Fruit fly (Drosophila melanogaster) whole organism, embryonic: ENCODE data around the gene CG12507.
A peak's percentile ranks its signal among the peaks of the same experiment; 100 is the strongest.

Experiments
- Atf3 ChIP-seq: fragments of 200-800 bp; sonication (Bioruptor generic); optimal IDR thresholded peaks from 3 replicates; lab custom pipeline; 2016; ENCODE audit warnings: missing biosample characterization, missing genetic modification characterization
- CG11247 ChIP-seq: fragments of 200-800 bp; sonication (Bioruptor generic); IDR thresholded peaks from 2 replicates; pipeline ENCODE4 v1.3.6; 2022; ENCODE audit warnings: missing biosample characterization, missing genetic modification characterization
- CG11504 ChIP-seq: fragments of 200-800 bp; sonication (Bioruptor generic); optimal IDR thresholded peaks from 3 replicates; lab custom pipeline; 2019; ENCODE audit warnings: missing biosample characterization, mild to moderate bottlenecking, missing genetic modification characterization, moderate library complexity
- CG12071 ChIP-seq: fragments of 200-800 bp; sonication (Bioruptor generic); optimal IDR thresholded peaks from 3 replicates; lab custom pipeline; 2018; ENCODE audit warnings: missing biosample characterization, mild to moderate bottlenecking, missing genetic modification characterization
- CG12104 ChIP-seq: fragments of 200-800 bp; sonication (Bioruptor generic); optimal IDR thresholded peaks from 3 replicates; lab custom pipeline; 2016; ENCODE audit warnings: missing biosample characterization, missing genetic modification characterization
- CG12219 ChIP-seq: fragments of 200-800 bp; sonication (Bioruptor generic); optimal IDR thresholded peaks from 3 replicates; lab custom pipeline; 2018; ENCODE audit warnings: missing biosample characterization, mild to moderate bottlenecking, missing genetic modification characterization
- CG13894 ChIP-seq: fragments of 200-800 bp; sonication (Bioruptor generic); optimal IDR thresholded peaks from 3 replicates; lab custom pipeline; 2018; ENCODE audit warnings: missing biosample characterization, mild to moderate bottlenecking, missing genetic modification characterization, moderate library complexity
- CG14014 ChIP-seq: fragments of 200-800 bp; sonication (Bioruptor generic); IDR thresholded peaks from 2 replicates; pipeline ENCODE4 v1.3.6; 2022; ENCODE audit warnings: missing biosample characterization, missing genetic modification characterization
- CG15011 ChIP-seq: fragments of 200-800 bp; sonication (Bioruptor generic); optimal IDR thresholded peaks from 3 replicates; lab custom pipeline; 2018; ENCODE audit warnings: missing biosample characterization, mild to moderate bottlenecking, missing genetic modification characterization
- CG15073 ChIP-seq: fragments of 200-800 bp; sonication (Bioruptor generic); optimal IDR thresholded peaks from 2 replicates; lab custom pipeline; 2016; ENCODE audit warnings: missing biosample characterization, missing genetic modification characterization
- CG17912 ChIP-seq: fragments of 200-800 bp; sonication (Bioruptor generic); optimal IDR thresholded peaks from 2 replicates; lab custom pipeline; 2018; ENCODE audit warnings: missing biosample characterization, mild to moderate bottlenecking, missing genetic modification characterization
- CG18764 ChIP-seq: fragments of 200-800 bp; sonication (Bioruptor generic); optimal IDR thresholded peaks from 3 replicates; lab custom pipeline; 2016; ENCODE audit warnings: missing biosample characterization, missing genetic modification characterization
- CG2116 ChIP-seq: fragments of 200-800 bp; sonication (Bioruptor generic); optimal IDR thresholded peaks from 3 replicates; lab custom pipeline; 2018; ENCODE audit warnings: missing biosample characterization, mild to moderate bottlenecking, missing genetic modification characterization
- CG34224 ChIP-seq: fragments of 200-800 bp; sonication (Bioruptor generic); IDR thresholded peaks from 3 replicates; pipeline ENCODE4 v1.3.6; 2022; ENCODE audit warnings: missing biosample characterization, missing genetic modification characterization; ENCODE audit not compliant: partially characterized antibody
- CG3847 ChIP-seq: fragments of 200-800 bp; sonication (Bioruptor generic); IDR thresholded peaks from 2 replicates; pipeline ENCODE4 v1.3.6; 2022; ENCODE audit warnings: missing biosample characterization, missing genetic modification characterization
- CG3995 ChIP-seq: fragments of 200-800 bp; sonication (Bioruptor generic); optimal IDR thresholded peaks from 3 replicates; lab custom pipeline; 2016; ENCODE audit warnings: missing biosample characterization, missing genetic modification characterization
- CG5180 ChIP-seq: fragments of 200-800 bp; sonication (Bioruptor generic); optimal IDR thresholded peaks from 3 replicates; lab custom pipeline; 2017; ENCODE audit warnings: missing biosample characterization, missing genetic modification characterization, mild to moderate bottlenecking, moderate library complexity, missing genetic modification reagents
- CG6254 ChIP-seq: fragments of 200-800 bp; sonication (Bioruptor generic); optimal IDR thresholded peaks from 3 replicates; lab custom pipeline; 2017; ENCODE audit warnings: mild to moderate bottlenecking, missing biosample characterization, missing genetic modification reagents, missing genetic modification characterization
- CG6683 ChIP-seq: fragments of 200-800 bp; sonication (Bioruptor generic); optimal IDR thresholded peaks from 2 replicates; lab custom pipeline; 2017; ENCODE audit warnings: missing biosample characterization, mild to moderate bottlenecking, missing genetic modification characterization, missing genetic modification reagents
- CG7357 ChIP-seq: fragments of 200-800 bp; sonication (Bioruptor generic); IDR thresholded peaks from 3 replicates; pipeline ENCODE4 v1.3.6; 2022; ENCODE audit warnings: missing biosample characterization, missing genetic modification characterization
- CG8281 ChIP-seq: fragments of 200-800 bp; sonication (Bioruptor generic); optimal IDR thresholded peaks from 2 replicates; lab custom pipeline; 2018; ENCODE audit warnings: missing biosample characterization, mild to moderate bottlenecking, missing genetic modification characterization, moderate library complexity
- CG8924 ChIP-seq: fragments of 200-800 bp; optimal IDR thresholded peaks from 3 replicates; lab custom pipeline; 2019; ENCODE audit warnings: missing biosample characterization, mild to moderate bottlenecking, missing genetic modification characterization, moderate library complexity
- Doc2 ChIP-seq: fragments of 200-800 bp; sonication (Bioruptor generic); IDR thresholded peaks from 2 replicates; pipeline ENCODE4 v1.3.6; 2022; ENCODE audit warnings: missing biosample characterization, missing genetic modification characterization
- HLHmδ ChIP-seq: fragments of 200-800 bp; sonication (Bioruptor generic); optimal IDR thresholded peaks from 2 replicates; lab custom pipeline; 2018; ENCODE audit warnings: missing biosample characterization, mild to moderate bottlenecking, missing genetic modification characterization, moderate library complexity
- HmgD ChIP-seq: fragments of 200-800 bp; sonication (Bioruptor generic); optimal IDR thresholded peaks from 3 replicates; lab custom pipeline; 2016; ENCODE audit warnings: missing biosample characterization, missing genetic modification characterization
- MBD-R2 ChIP-seq: fragments of 200-800 bp; sonication (Bioruptor generic); IDR thresholded peaks from 2 replicates; pipeline ENCODE4 v1.3.6; 2022; ENCODE audit warnings: missing biosample characterization, missing genetic modification characterization
- NC2β ChIP-seq: fragments of 200-800 bp; sonication (Bioruptor generic); optimal IDR thresholded peaks from 2 replicates; lab custom pipeline; 2016; ENCODE audit warnings: missing biosample characterization, missing genetic modification characterization
- Nf-YC ChIP-seq: fragments of 200-800 bp; optimal IDR thresholded peaks from 3 replicates; lab custom pipeline; 2019; ENCODE audit warnings: missing biosample characterization, mild to moderate bottlenecking, missing genetic modification characterization, moderate library complexity
- PHDP ChIP-seq: fragments of 200-800 bp; sonication (Bioruptor generic); optimal IDR thresholded peaks from 3 replicates; lab custom pipeline; 2018; ENCODE audit warnings: missing biosample characterization, mild to moderate bottlenecking, missing genetic modification characterization, moderate library complexity
- Xbp1 ChIP-seq: fragments of 200-800 bp; sonication (Bioruptor generic); optimal IDR thresholded peaks from 3 replicates; lab custom pipeline; 2016; ENCODE audit warnings: missing biosample characterization, mild to moderate bottlenecking, missing genetic modification characterization
- Xrp1 ChIP-seq: fragments of 200-800 bp; sonication (Bioruptor generic); IDR thresholded peaks from 2 replicates; pipeline ENCODE4 v1.3.6; 2022; ENCODE audit warnings: missing biosample characterization, missing genetic modification characterization
- ac ChIP-seq: fragments of 200-800 bp; sonication (Bioruptor generic); optimal IDR thresholded peaks from 3 replicates; lab custom pipeline; 2017; ENCODE audit warnings: missing biosample characterization, mild to moderate bottlenecking, missing genetic modification characterization
- bbx ChIP-seq: fragments of 200-800 bp; sonication (Bioruptor generic); IDR thresholded peaks from 2 replicates; pipeline ENCODE4 v1.3.6; 2022; ENCODE audit warnings: missing biosample characterization, missing genetic modification characterization; ENCODE audit not compliant: partially characterized antibody
- btn ChIP-seq: fragments of 200-800 bp; sonication (Bioruptor generic); optimal IDR thresholded peaks from 2 replicates; lab custom pipeline; 2016; ENCODE audit warnings: missing biosample characterization, missing genetic modification characterization
- cg ChIP-seq: fragments of 200-800 bp; sonication (Bioruptor generic); optimal IDR thresholded peaks from 3 replicates; lab custom pipeline; 2019; ENCODE audit warnings: missing biosample characterization, mild to moderate bottlenecking, missing genetic modification characterization, moderate library complexity
- chinmo ChIP-seq: fragments of 200-800 bp; sonication (Bioruptor generic); IDR thresholded peaks from 4 replicates; pipeline ENCODE4 v1.3.6; 2022; ENCODE audit warnings: missing biosample characterization, missing genetic modification characterization; ENCODE audit not compliant: partially characterized antibody
- crol ChIP-seq: fragments of 200-800 bp; sonication (Bioruptor generic); IDR thresholded peaks from 2 replicates; pipeline ENCODE4 v1.3.6; 2022; ENCODE audit warnings: missing biosample characterization, missing genetic modification characterization
- danr ChIP-seq: fragments of 200-800 bp; sonication (Bioruptor generic); IDR thresholded peaks from 2 replicates; pipeline ENCODE4 v1.3.6; 2022; ENCODE audit warnings: missing biosample characterization, missing genetic modification characterization
- dmrt99B ChIP-seq: fragments of 200-800 bp; sonication (Bioruptor generic); optimal IDR thresholded peaks from 2 replicates; lab custom pipeline; 2018; ENCODE audit warnings: missing biosample characterization, mild to moderate bottlenecking, missing genetic modification characterization, moderate library complexity
- ewg ChIP-seq: fragments of 200-800 bp; sonication (Bioruptor generic); optimal IDR thresholded peaks from 3 replicates; lab custom pipeline; 2017; ENCODE audit warnings: mild to moderate bottlenecking, missing biosample characterization, missing genetic modification reagents, missing genetic modification characterization
- fd102C ChIP-seq: fragments of 200-800 bp; sonication (Bioruptor generic); optimal IDR thresholded peaks from 2 replicates; lab custom pipeline; 2018; ENCODE audit warnings: missing biosample characterization, mild to moderate bottlenecking, missing genetic modification characterization, moderate library complexity
- hkb ChIP-seq, 2 experiments: fragments of 200-800 bp in 1 of 2; fragments of >200 bp in 1 of 2; sonication (Bioruptor generic) in 1 of 2; IDR thresholded peaks in 1 of 2; optimal IDR thresholded peaks in 1 of 2; 2 replicates each; pipeline versions ENCODE4 v1.3.6 to Lab custom; 2017 to 2022; ENCODE audit warnings: missing biosample characterization in 1 of 2, missing genetic modification characterization in 1 of 2
- ind ChIP-seq: fragments of 200-800 bp; sonication (Bioruptor generic); optimal IDR thresholded peaks from 3 replicates; lab custom pipeline; 2016; ENCODE audit warnings: missing biosample characterization, missing genetic modification characterization
- onecut ChIP-seq: fragments of 200-800 bp; sonication (Bioruptor generic); IDR thresholded peaks from 2 replicates; pipeline ENCODE4 v1.3.6; 2022; ENCODE audit warnings: missing biosample characterization, missing genetic modification characterization
- pan ChIP-seq, 4 experiments: fragments of >200 bp in 3 of 4; fragments of 200-800 bp in 1 of 4; sonication (Bioruptor generic) in 1 of 4; optimal IDR thresholded peaks in 3 of 4; IDR thresholded peaks in 1 of 4; 2 replicates each; pipeline versions ENCODE4 v1.3.6 to Lab custom; 2017 to 2022; ENCODE audit warnings: missing biosample characterization in 2 of 4, missing genetic modification characterization in 2 of 4, mixed read lengths in 1 of 4
- pb ChIP-seq: fragments of 200-800 bp; sonication (Bioruptor generic); optimal IDR thresholded peaks from 3 replicates; lab custom pipeline; 2016; ENCODE audit warnings: missing biosample characterization, missing genetic modification characterization
- pum ChIP-seq: fragments of 200-800 bp; sonication (Bioruptor generic); optimal IDR thresholded peaks from 2 replicates; lab custom pipeline; 2016; ENCODE audit warnings: missing biosample characterization, missing genetic modification characterization
- rib ChIP-seq: fragments of 200-800 bp; sonication (Bioruptor generic); IDR thresholded peaks from 2 replicates; pipeline ENCODE4 v1.3.6; 2022; ENCODE audit warnings: missing biosample characterization, missing genetic modification characterization
- wor ChIP-seq: fragments of 200-800 bp; sonication (Bioruptor generic); IDR thresholded peaks from 2 replicates; pipeline ENCODE4 v1.3.6; 2022; ENCODE audit warnings: missing biosample characterization, missing genetic modification characterization

CG12507 gene

DNA sequence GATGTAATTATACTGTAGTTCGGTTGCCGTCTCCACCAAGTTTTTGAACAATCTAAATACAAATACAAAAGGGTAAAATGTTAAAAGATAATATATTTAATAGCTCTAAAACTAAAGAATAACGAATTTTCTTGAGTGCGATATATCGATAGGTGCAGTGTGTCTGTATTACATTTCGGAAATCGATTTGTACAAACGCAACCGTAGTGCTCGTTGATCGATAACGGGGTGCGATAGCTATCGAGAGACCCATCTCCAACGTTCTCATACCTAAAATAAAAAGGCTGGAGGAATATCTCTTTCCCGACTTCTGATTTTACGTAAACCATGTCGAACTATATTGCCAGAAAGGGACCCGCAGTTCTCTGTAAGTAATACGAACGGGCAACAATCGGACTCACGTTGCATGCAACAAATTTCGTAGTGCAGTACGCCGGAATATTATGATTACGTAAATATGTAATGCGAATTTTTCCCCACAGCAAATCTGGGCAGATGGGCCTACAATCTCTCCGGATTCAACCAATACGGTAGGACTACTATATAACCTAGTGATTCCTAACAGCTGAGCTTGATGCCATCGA lies 19.8 kb upstream of the CG12507 start, which contains the start of gene UQCR-14 (continued):
- peak; percentile 45 for TF ChIP-seq Xbp1 (GFP tag; lab: Kevin White, UChicago)
- peak; percentile 99 for TF ChIP-seq CG2116
- no peak for TF ChIP-seq pum (GFP tag; lab: Kevin White, UChicago)
- TF ChIP-seq CG8281 (tag; lab: Kevin White, UChicago), result no peak
- no peak for TF ChIP-seq HmgD (GFP tag; lab: Kevin White, UChicago)
- no peak for TF ChIP-seq Doc2
- TF ChIP-seq CG5180, result no peak
- TF ChIP-seq MBD-R2 (GFP tag; lab: Robert Waterston, UW), result peak; percentile 86
- no peak for TF ChIP-seq crol (GFP tag; lab: Robert Waterston, UW)
- TF ChIP-seq CG7357 (GFP tag; lab: Robert Waterston, UW), result no peak
- no peak for TF ChIP-seq CG12104
- TF ChIP-seq CG6254 (GFP tag; lab: Kevin White, UChicago), result peak; percentile 6
- TF ChIP-seq ewg (GFP tag; lab: Kevin White, UChicago), result peak; percentile 6
- TF ChIP-seq CG34224 (GFP tag; lab: Robert Waterston, UW), result peak; percentile 99
- no peak for TF ChIP-seq danr (GFP tag; lab: Robert Waterston, UW)
- TF ChIP-seq HLHmδ (GFP tag; lab: Kevin White, UChicago), result no peak
- no peak for TF ChIP-seq CG15073
- no peak for TF ChIP-seq dmrt99B (tag; lab: Kevin White, UChicago)
- no peak for TF ChIP-seq CG11504 (tag; lab: Kevin White, UChicago)
- TF ChIP-seq CG12071 (GFP tag; lab: Kevin White, UChicago), result no peak
- TF ChIP-seq ac (GFP tag; lab: Kevin White, UChicago), result no peak
- TF ChIP-seq CG3995 (GFP tag; lab: Kevin White, UChicago), result peak; percentile 34
- TF ChIP-seq rib (GFP tag; lab: Robert Waterston, UW), result peak; percentile 44; the same call in 1 of the 2 replicates
- TF ChIP-seq Nf-YC, result peak; percentile 44
- peak; percentile 98 for TF ChIP-seq chinmo (GFP tag; lab: Robert Waterston, UW)
- TF ChIP-seq CG8924 (tag; lab: Kevin White, UChicago), result peak; percentile 33
- no peak for TF ChIP-seq cg (GFP tag; lab: Kevin White, UChicago)
- TF ChIP-seq btn, result no peak
- no peak for TF ChIP-seq CG15011
- TF ChIP-seq CG14014 (GFP tag; lab: Robert Waterston, UW), result no peak
- no peak for TF ChIP-seq CG6683 (GFP tag; lab: Kevin White, UChicago)
- TF ChIP-seq wor (GFP tag; lab: Robert Waterston, UW), result no peak
- peak; percentile 12 for TF ChIP-seq CG18764 (GFP tag; lab: Kevin White, UChicago)
- no peak for TF ChIP-seq pb (GFP tag; lab: Kevin White, UChicago)
- peak; percentile 99 for TF ChIP-seq bbx (GFP tag; lab: Robert Waterston, UW)
- no peak for TF ChIP-seq NC2β (GFP tag; lab: Kevin White, UChicago)
- TF ChIP-seq pan (optimal IDR thresholded peaks at IDR 0.05; lab: Kevin White, UChicago), result no peak
- peak in 1 of 2 experiments; percentile 8 for TF ChIP-seq pan (GFP tag; optimal IDR thresholded peaks at IDR 0.05 in 1 of 2, IDR thresholded peaks at IDR 0.05 in 1 of 2)
- no peak for TF ChIP-seq CG12219 (GFP tag; lab: Kevin White, UChicago)
- no peak for TF ChIP-seq Xrp1 (GFP tag; lab: Robert Waterston, UW)
- peak; percentile 18; the same call in 1 of the 2 replicates for TF ChIP-seq CG11247 (GFP tag; lab: Robert Waterston, UW)
- peak; percentile 53 for TF ChIP-seq CG13894 (tag; lab: Kevin White, UChicago)
- no peak for TF ChIP-seq ind (GFP tag; lab: Kevin White, UChicago)
- TF ChIP-seq hkb (optimal IDR thresholded peaks at IDR 0.05; lab: Kevin White, UChicago), result no peak
- TF ChIP-seq hkb (GFP tag; IDR thresholded peaks at IDR 0.05; lab: Robert Waterston, UW), result peak; percentile 18; the same call in 1 of the 2 replicates
- TF ChIP-seq fd102C (GFP tag; lab: Kevin White, UChicago), result no peak
- peak; percentile 53 for TF ChIP-seq CG3847 (GFP tag; lab: Robert Waterston, UW)
- TF ChIP-seq Atf3, result no peak
- peak; percentile 19; the same call in 1 of the 2 replicates for TF ChIP-seq onecut (GFP tag; lab: Robert Waterston, UW)
- no peak for TF ChIP-seq CG17912 (GFP tag; lab: Kevin White, UChicago)
- TF ChIP-seq PHDP (tag; lab: Kevin White, UChicago), result no peak
